Worm (Caenorhabditis elegans): ENCODE results near the gene Y42A5A.3.

Gene Y42A5A.3

ce11 chrV:11123817-11124337 is 28.1 kb upstream of the Y42A5A.3 start, which contains the start of the genes atp-5 and lmtr-3 (continued):
- TF ChIP-seq K11D2.4 (GFP tag; IDR thresholded peaks at IDR 0.05) (peak; percentile 63; the same call in 1 of the 2 replicates), lin-40 (tag; optimal IDR thresholded peaks at IDR 0.05) (peak; percentile 28), let-526 (GFP tag; IDR thresholded peaks at IDR 0.05) (peak; percentile 91)

ce11 chrV:11122466-11122865 is 26.7 kb upstream of the Y42A5A.3 start, which contains the start of gene mboa-2:
mboa-2 (minus strand) TSS chrV:11122493.
- TF ChIP-seq egrh-3 (GFP tag; IDR thresholded peaks at IDR 0.05) (no peak), ceh-40 (GFP tag; IDR thresholded peaks at IDR 0.05) (no peak), akir-1 (GFP tag; optimal IDR thresholded peaks at IDR 0.05) (no peak), B0336.3 (GFP tag; IDR thresholded peaks at IDR 0.05) (peak; percentile 73), F37B4.10 (GFP tag; IDR thresholded peaks at IDR 0.05) (no peak), F23B12.7 (tag; optimal IDR thresholded peaks at IDR 0.05; ENCODE audit: insufficient read depth) (no peak), egl-44 (GFP tag; IDR thresholded peaks at IDR 0.05) (no peak), tlf-1 (GFP tag; optimal IDR thresholded peaks at IDR 0.05) (peak; percentile 10), athp-1 (tag; optimal IDR thresholded peaks at IDR 0.05) (no peak), mel-28 (tag; optimal IDR thresholded peaks at IDR 0.05; ENCODE audit: borderline replicate concordance) (no peak), ztf-18 (tag; optimal IDR thresholded peaks at IDR 0.05) (no peak), nhr-120 (GFP tag; IDR thresholded peaks at IDR 0.05) (no peak), cebp-2 (GFP tag; IDR thresholded peaks at IDR 0.05) (no peak), zfh-2 (GFP tag; conservative IDR thresholded peaks at IDR 0.05) (no peak), F57C9.4 (tag; optimal IDR thresholded peaks at IDR 0.05) (no peak), sptf-2 (GFP tag; optimal IDR thresholded peaks at IDR 0.05) (no peak), ceh-79 (tag; optimal IDR thresholded peaks at IDR 0.05) (no peak), lin-40 (tag; optimal IDR thresholded peaks at IDR 0.05) (peak; percentile 53), attf-6 (GFP tag; IDR thresholded peaks at IDR 0.05) (peak; percentile 58; the same call in 1 of the 2 replicates), xnd-1 (tag; optimal IDR thresholded peaks at IDR 0.05) (no peak), repo-1 (tag; optimal IDR thresholded peaks at IDR 0.05) (peak; percentile 77), ekl-4 (GFP tag; IDR thresholded peaks at IDR 0.05) (0 out of 2 replicates have a peak, but pooled peaks have one; percentile 40), T07F8.4 (tag; optimal IDR thresholded peaks at IDR 0.05) (no peak), let-526 (GFP tag; IDR thresholded peaks at IDR 0.05) (no peak), hmg-20 (GFP tag; IDR thresholded peaks at IDR 0.05) (no peak), nhr-179 (tag; optimal IDR thresholded peaks at IDR 0.05) (no peak), gei-17 (GFP tag; optimal IDR thresholded peaks at IDR 0.05) (no peak), ceh-100 (GFP tag; IDR thresholded peaks at IDR 0.05) (no peak), F49E8.2 (tag; optimal IDR thresholded peaks at IDR 0.05; ENCODE audit: insufficient read depth) (no peak), madf-3 (GFP tag; IDR thresholded peaks at IDR 0.05) (no peak), aptf-3 (GFP tag; IDR thresholded peaks at IDR 0.05) (no peak), lsy-27 (tag; optimal IDR thresholded peaks at IDR 0.05; ENCODE audit: borderline replicate concordance, insufficient read depth) (no peak), F33H1.4 (GFP tag; IDR thresholded peaks at IDR 0.05) (no peak), lag-1 (GFP tag; IDR thresholded peaks at IDR 0.05) (no peak), C17E4.6 (GFP tag; IDR thresholded peaks at IDR 0.05) (no peak), F55B11.4 (tag; optimal IDR thresholded peaks at IDR 0.05; ENCODE audit: borderline replicate concordance, insufficient read depth) (no peak), B0035.1 (tag; optimal IDR thresholded peaks at IDR 0.05) (no peak), ztf-3 (GFP tag; optimal IDR thresholded peaks at IDR 0.05) (no peak), ccch-3 (GFP tag; optimal IDR thresholded peaks at IDR 0.05) (no peak), nfya-1 (tag; optimal IDR thresholded peaks at IDR 0.05; ENCODE audit: borderline replicate concordance, insufficient read depth) (no peak), Y95B8A.8 (GFP tag; IDR thresholded peaks at IDR 0.05) (0 out of 2 replicates have a peak, but pooled peaks have one; percentile 24), ceh-58 (GFP tag; IDR thresholded peaks at IDR 0.05) (no peak), Y67H2A.10 (GFP tag; conservative IDR thresholded peaks at IDR 0.05) (no peak), ets-4 (GFP tag; optimal IDR thresholded peaks at IDR 0.05) (no peak), somi-1 (GFP tag; optimal IDR thresholded peaks at IDR 0.05) (peak; percentile 36)
